Worm (Caenorhabditis elegans) whole organism, young adult: Measurements from ENCODE around the gene glb-20.

ENCODE experiments used
- B0261.1 ChIP-seq: sonication (generic microtip); optimal IDR thresholded peaks from 2 replicates; lab custom pipeline; 2016; ENCODE audit warnings: mild to moderate bottlenecking, missing genetic modification characterization, moderate library complexity, missing compliant biosample characterization
- C06A6.2 ChIP-seq: fragments of 200-800 bp; sonication (Bioruptor generic); conservative IDR thresholded peaks from 2 replicates; pipeline ENCODE4 v1.3.6; 2022; ENCODE audit warnings: missing genetic modification characterization, missing compliant biosample characterization
- F10E7.11 ChIP-seq: sonication (generic microtip); optimal IDR thresholded peaks from 2 replicates; lab custom pipeline; 2017; ENCODE audit warnings: mild to moderate bottlenecking, missing genetic modification characterization, moderate library complexity, missing compliant biosample characterization
- F23B12.7 ChIP-seq: sonication (generic microtip); optimal IDR thresholded peaks from 2 replicates; lab custom pipeline; 2017; ENCODE audit warnings: missing genetic modification characterization, mild to moderate bottlenecking, missing compliant biosample characterization, antibody characterized with exemption, moderate library complexity; ENCODE audit not compliant: insufficient read depth
- F33H1.4 ChIP-seq: fragments of 200-800 bp; sonication (Bioruptor generic); IDR thresholded peaks from 2 replicates; pipeline ENCODE4 v1.3.6; 2022; ENCODE audit warnings: missing genetic modification reagents, missing genetic modification characterization, missing compliant biosample characterization
- F39B2.1 ChIP-seq: fragments of 200-800 bp; sonication (Bioruptor generic); IDR thresholded peaks from 2 replicates; pipeline ENCODE4 v1.3.6; 2022; ENCODE audit warnings: missing genetic modification reagents, missing genetic modification characterization, missing compliant biosample characterization
- F52B5.7 ChIP-seq: sonication (generic microtip); optimal IDR thresholded peaks from 2 replicates; lab custom pipeline; 2016; ENCODE audit warnings: mild to moderate bottlenecking, missing genetic modification characterization, missing compliant biosample characterization
- K12H6.12 ChIP-seq: fragments of 200-800 bp; sonication (Bioruptor generic); optimal IDR thresholded peaks from 2 replicates; lab custom pipeline; 2018; ENCODE audit warnings: mild to moderate bottlenecking, missing genetic modification characterization, missing compliant biosample characterization
- T07F8.4 ChIP-seq: sonication (generic microtip); optimal IDR thresholded peaks from 2 replicates; lab custom pipeline; 2016; ENCODE audit warnings: mild to moderate bottlenecking, missing genetic modification characterization, moderate library complexity, missing compliant biosample characterization
- Y53G8AR.9 ChIP-seq: fragments of 200-800 bp; sonication (Bioruptor generic); conservative IDR thresholded peaks from 2 replicates; pipeline ENCODE4 v1.3.6; 2022; ENCODE audit warnings: missing genetic modification reagents, missing genetic modification characterization, missing compliant biosample characterization
- Y67H2A.10 ChIP-seq: fragments of 200-800 bp; sonication (Bioruptor generic); conservative IDR thresholded peaks from 2 replicates; pipeline ENCODE4 v1.3.6; 2022; ENCODE audit warnings: missing genetic modification reagents, missing genetic modification characterization, missing compliant biosample characterization
- ZK185.1 ChIP-seq: sonication (generic microtip); optimal IDR thresholded peaks from 2 replicates; lab custom pipeline; 2016; ENCODE audit warnings: mild to moderate bottlenecking, missing genetic modification characterization, missing compliant biosample characterization; ENCODE audit not compliant: poor library complexity, severe bottlenecking
- aptf-3 ChIP-seq: fragments of 200-800 bp; sonication (Bioruptor generic); IDR thresholded peaks from 2 replicates; pipeline ENCODE4 v1.3.6; 2022; ENCODE audit warnings: missing genetic modification characterization, missing compliant biosample characterization
- attf-3 ChIP-seq: fragments of 200-800 bp; sonication (Bioruptor generic); conservative IDR thresholded peaks from 2 replicates; pipeline ENCODE4 v1.3.6; 2022; ENCODE audit warnings: missing genetic modification reagents, missing genetic modification characterization, missing compliant biosample characterization
- attf-6 ChIP-seq: fragments of 200-800 bp; sonication (Bioruptor generic); IDR thresholded peaks from 2 replicates; pipeline ENCODE4 v1.3.6; 2022; ENCODE audit warnings: missing genetic modification reagents, missing genetic modification characterization, missing compliant biosample characterization
- bed-2 ChIP-seq: fragments of 200-800 bp; sonication (Bioruptor generic); IDR thresholded peaks from 2 replicates; pipeline ENCODE4 v1.3.6; 2022; ENCODE audit warnings: missing genetic modification reagents, missing genetic modification characterization, missing compliant biosample characterization
- cebp-1 ChIP-seq, 2 experiments: fragments of 200-800 bp in 1 of 2; sonication (Bioruptor generic) in 1 of 2; sonication (generic microtip) in 1 of 2; IDR thresholded peaks in 1 of 2; optimal IDR thresholded peaks in 1 of 2; 2 replicates each; pipeline versions ENCODE4 v1.3.6 to Lab custom; 2017 to 2022; ENCODE audit warnings: missing compliant biosample characterization in 2 of 2, missing genetic modification characterization in 2 of 2, mild to moderate bottlenecking in 1 of 2, missing genetic modification reagents in 1 of 2, moderate library complexity in 1 of 2
- ceh-40 ChIP-seq: fragments of 200-800 bp; sonication (Bioruptor generic); IDR thresholded peaks from 2 replicates; pipeline ENCODE4 v1.3.6; 2022; ENCODE audit warnings: missing genetic modification characterization, missing compliant biosample characterization
- chd-7 ChIP-seq: sonication (generic microtip); optimal IDR thresholded peaks from 2 replicates; lab custom pipeline; 2016; ENCODE audit warnings: mild to moderate bottlenecking, missing genetic modification characterization, moderate library complexity, missing compliant biosample characterization
- dox-1 ChIP-seq: fragments of 200-800 bp; sonication (Bioruptor generic); IDR thresholded peaks from 2 replicates; pipeline ENCODE4 v1.3.6; 2022; ENCODE audit warnings: missing genetic modification reagents, missing genetic modification characterization, missing compliant biosample characterization
- dpl-1 ChIP-seq: fragments of 150-350 bp; optimal IDR thresholded peaks from 2 replicates; lab custom pipeline; 2014; ENCODE audit warnings: missing biosample characterization, missing genetic modification reagents, missing genetic modification characterization
- egl-18 ChIP-seq: fragments of 200-800 bp; sonication (Bioruptor generic); IDR thresholded peaks from 2 replicates; pipeline ENCODE4 v1.3.6; 2022; ENCODE audit warnings: missing genetic modification reagents, missing genetic modification characterization, missing compliant biosample characterization
- egrh-3 ChIP-seq: fragments of 200-800 bp; sonication (Bioruptor generic); IDR thresholded peaks from 2 replicates; pipeline ENCODE4 v1.3.6; 2022; ENCODE audit warnings: missing genetic modification reagents, missing genetic modification characterization, missing compliant biosample characterization
- ekl-4 ChIP-seq: fragments of 200-800 bp; sonication (Bioruptor generic); IDR thresholded peaks from 2 replicates; pipeline ENCODE4 v1.3.6; 2022; ENCODE audit warnings: missing genetic modification reagents, missing genetic modification characterization, missing compliant biosample characterization
- fkh-3 ChIP-seq: sonication (generic microtip); optimal IDR thresholded peaks from 2 replicates; lab custom pipeline; 2016; ENCODE audit warnings: mild to moderate bottlenecking, missing genetic modification characterization, missing compliant biosample characterization
- gei-17 ChIP-seq: fragments of 200-800 bp; sonication (Bioruptor generic); optimal IDR thresholded peaks from 2 replicates; lab custom pipeline; 2018; ENCODE audit warnings: mild to moderate bottlenecking, missing genetic modification characterization, missing compliant biosample characterization
- hlh-12 ChIP-seq: sonication (generic microtip); optimal IDR thresholded peaks from 2 replicates; lab custom pipeline; 2016; ENCODE audit warnings: missing genetic modification characterization, missing compliant biosample characterization
- hmg-20 ChIP-seq: fragments of 200-800 bp; sonication (Bioruptor generic); IDR thresholded peaks from 2 replicates; pipeline ENCODE4 v1.3.6; 2022; ENCODE audit warnings: missing genetic modification reagents, missing genetic modification characterization, missing compliant biosample characterization
- let-607 ChIP-seq, 2 experiments: fragments of 200-800 bp in 1 of 2; sonication (Bioruptor generic) in 1 of 2; sonication (generic microtip) in 1 of 2; optimal IDR thresholded peaks; 2 replicates each; lab custom pipeline; 2016 to 2018; ENCODE audit warnings: mild to moderate bottlenecking in 2 of 2, missing compliant biosample characterization in 2 of 2, missing genetic modification characterization in 2 of 2, moderate library complexity in 2 of 2, missing genotype in 1 of 2
- lin-35 ChIP-seq, 3 experiments: fragments of 150-350 bp in 2 of 3; sonication (generic microtip) in 1 of 3; optimal IDR thresholded peaks; 2 replicates each; lab custom pipeline; 2014 to 2018; ENCODE audit warnings: missing biosample characterization in 3 of 3, missing genetic modification characterization in 3 of 3, missing genetic modification reagents in 3 of 3
- lir-1 ChIP-seq: fragments of 200-800 bp; sonication (Bioruptor generic); conservative IDR thresholded peaks from 2 replicates; pipeline ENCODE4 v1.3.6; 2022; ENCODE audit warnings: missing genetic modification reagents, missing genetic modification characterization, missing compliant biosample characterization
- mcd-1 ChIP-seq: fragments of 200-800 bp; sonication (Bioruptor generic); IDR thresholded peaks from 2 replicates; pipeline ENCODE4 v1.3.6; 2022; ENCODE audit warnings: missing genetic modification reagents, missing genetic modification characterization, missing compliant biosample characterization
- mxl-1 ChIP-seq: sonication (generic microtip); optimal IDR thresholded peaks from 2 replicates; lab custom pipeline; 2016; ENCODE audit warnings: missing genetic modification characterization, missing compliant biosample characterization
- nhr-179 ChIP-seq: sonication (generic microtip); optimal IDR thresholded peaks from 2 replicates; lab custom pipeline; 2016; ENCODE audit warnings: mild to moderate bottlenecking, missing genetic modification characterization, missing compliant biosample characterization
- nhr-80 ChIP-seq: sonication (generic microtip); optimal IDR thresholded peaks from 2 replicates; lab custom pipeline; 2016; ENCODE audit warnings: missing genetic modification characterization, missing compliant biosample characterization
- rcor-1 ChIP-seq: fragments of 200-800 bp; sonication (Bioruptor generic); IDR thresholded peaks from 2 replicates; pipeline ENCODE4 v1.3.6; 2022; ENCODE audit warnings: missing genetic modification reagents, missing genetic modification characterization, missing compliant biosample characterization
- sdz-38 ChIP-seq: sonication (generic microtip); optimal IDR thresholded peaks from 2 replicates; lab custom pipeline; 2016; ENCODE audit warnings: missing genotype, missing genetic modification characterization, missing compliant biosample characterization
- sea-2 ChIP-seq: fragments of 200-800 bp; sonication (Bioruptor generic); IDR thresholded peaks from 2 replicates; pipeline ENCODE4 v1.3.6; 2022; ENCODE audit warnings: missing genetic modification characterization, missing compliant biosample characterization
- snpc-1.1 ChIP-seq: sonication (generic microtip); optimal IDR thresholded peaks from 2 replicates; lab custom pipeline; 2017; ENCODE audit warnings: missing genetic modification characterization, mild to moderate bottlenecking, missing compliant biosample characterization, antibody characterized with exemption, moderate library complexity, missing genotype, missing genetic modification reagents; ENCODE audit not compliant: insufficient read depth
- snpc-3.4 ChIP-seq: sonication (generic microtip); optimal IDR thresholded peaks from 2 replicates; lab custom pipeline; 2017; ENCODE audit warnings: missing genetic modification characterization, mild to moderate bottlenecking, missing compliant biosample characterization, antibody characterized with exemption, moderate library complexity, missing genotype, missing genetic modification reagents
- snpc-4 ChIP-seq, 5 experiments: fragments of 150-350 bp in 1 of 5; sonication (generic microtip) in 4 of 5; optimal IDR thresholded peaks; 2 replicates each; lab custom pipeline; 2014 to 2018; ENCODE audit warnings: missing genetic modification characterization in 5 of 5, missing biosample characterization in 3 of 5, antibody characterized with exemption in 2 of 5, mild to moderate bottlenecking in 2 of 5, missing compliant biosample characterization in 2 of 5, missing genotype in 2 of 5, moderate library complexity in 2 of 5, missing genetic modification reagents in 1 of 5
- tlf-1 ChIP-seq: fragments of 200-800 bp; sonication (Bioruptor generic); optimal IDR thresholded peaks from 2 replicates; lab custom pipeline; 2018; ENCODE audit warnings: mild to moderate bottlenecking, missing genetic modification characterization, missing compliant biosample characterization
- ztf-26 ChIP-seq: sonication (generic microtip); optimal IDR thresholded peaks from 2 replicates; lab custom pipeline; 2017; ENCODE audit warnings: missing genetic modification characterization, missing compliant biosample characterization
- ztf-28 ChIP-seq: fragments of 200-800 bp; sonication (Bioruptor generic); IDR thresholded peaks from 2 replicates; pipeline ENCODE4 v1.3.6; 2022; ENCODE audit warnings: missing genetic modification reagents, missing genetic modification characterization, missing compliant biosample characterization

glb-20 gene

DNA sequence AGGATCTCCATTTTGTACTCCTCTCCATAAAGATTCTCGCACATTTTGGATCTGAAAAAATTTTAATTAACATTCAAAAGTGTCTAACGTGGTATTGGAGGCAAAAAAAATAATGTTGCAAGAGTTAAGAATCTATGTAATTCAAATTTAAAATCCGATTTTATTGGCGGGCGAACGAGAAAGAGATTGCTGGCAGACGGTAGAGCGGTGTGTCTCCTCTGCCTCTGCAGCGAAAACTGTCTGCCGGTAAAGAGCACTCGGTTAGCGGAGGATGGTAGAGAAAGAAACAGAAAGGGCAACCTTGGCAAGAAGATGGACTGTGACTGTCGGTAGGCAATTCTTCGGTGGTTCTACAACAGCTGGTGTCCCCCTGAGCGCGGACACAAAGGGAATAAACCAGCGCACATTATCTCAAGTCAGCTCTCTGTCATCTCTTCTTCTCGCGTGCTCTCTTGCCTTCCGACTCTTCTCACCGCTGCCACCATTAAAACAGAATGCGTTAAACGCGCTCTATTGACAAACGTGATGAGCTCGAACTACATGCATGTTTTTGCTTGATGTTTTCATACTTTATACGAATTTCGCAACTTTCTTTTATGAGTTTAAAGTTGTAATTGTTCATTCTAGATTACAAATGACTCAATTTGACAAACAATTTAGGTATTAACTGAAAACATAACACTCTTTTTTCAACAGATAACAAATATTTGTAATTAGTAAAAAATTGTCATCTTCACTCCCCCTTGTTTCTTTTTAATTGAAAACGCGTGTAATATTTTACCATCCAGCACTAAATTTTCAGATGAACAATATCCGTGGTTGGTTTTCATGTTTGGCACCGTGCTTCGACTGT is 36.9 kb downstream of the glb-20 start, which contains the start of the genes cdk-4 and F18H3.1 (continued):
- no peak for TF ChIP-seq snpc-4 (GFP tag; optimal IDR thresholded peaks at IDR 0.05; lab: Kevin White, UChicago)
- peak in 1 of 4 experiments; percentile 14 for TF ChIP-seq snpc-4 (tag; optimal IDR thresholded peaks at IDR 0.05; lab: Kevin White, UChicago)
- peak; percentile 61 for TF ChIP-seq cebp-1 (GFP tag; IDR thresholded peaks at IDR 0.05; lab: Robert Waterston, UW)
- TF ChIP-seq cebp-1 (tag; optimal IDR thresholded peaks at IDR 0.05; lab: Kevin White, UChicago): peak; percentile 91
- TF ChIP-seq gei-17 (GFP tag; lab: Kevin White, UChicago): no peak
- TF ChIP-seq F10E7.11 (tag; lab: Kevin White, UChicago): no peak
- no peak for TF ChIP-seq aptf-3
- peak; percentile 51 for TF ChIP-seq mcd-1 (GFP tag; lab: Robert Waterston, UW)
- TF ChIP-seq egrh-3 (GFP tag; lab: Robert Waterston, UW): 0 out of 2 replicates have a peak, but pooled peaks have one; percentile 16
- TF ChIP-seq ceh-40 (GFP tag; lab: Robert Waterston, UW): no peak
- TF ChIP-seq nhr-179: no peak
- no peak for TF ChIP-seq sea-2
- no peak for TF ChIP-seq rcor-1 (GFP tag; lab: Robert Waterston, UW)

DNA sequence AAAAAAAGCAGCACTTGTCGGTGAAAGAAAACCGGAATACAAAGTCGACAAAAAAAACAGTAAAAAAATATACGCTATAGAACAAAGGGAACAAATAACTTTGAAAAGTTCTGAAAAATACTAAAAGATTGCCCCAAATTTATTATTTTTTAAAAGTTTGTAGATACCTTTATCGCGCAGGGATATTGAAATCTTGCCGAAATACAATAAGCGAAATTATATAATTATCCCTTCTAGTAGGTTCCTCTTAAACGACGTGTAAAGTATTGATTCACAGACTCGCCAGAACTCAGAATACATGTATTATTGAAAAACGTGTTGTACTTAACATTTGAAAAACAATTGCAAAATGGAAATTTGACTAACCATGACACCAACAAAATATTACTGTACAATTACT is 41.6 kb downstream of the glb-20 start:
- TF ChIP-seq T07F8.4 (tag; lab: Kevin White, UChicago) (peak; percentile 14), ztf-26 (tag; lab: Kevin White, UChicago) (peak; percentile 84), Y67H2A.10 (GFP tag; lab: Robert Waterston, UW) (no peak), F33H1.4 (GFP tag; lab: Robert Waterston, UW) (no peak), chd-7 (no peak), mxl-1 (tag; lab: Kevin White, UChicago) (no peak), hmg-20 (peak; percentile 71; the same call in 1 of the 2 replicates), nhr-80 (peak; percentile 55), dox-1 (peak; percentile 70), bed-2 (GFP tag; lab: Robert Waterston, UW) (no peak), K12H6.12 (tag; lab: Kevin White, UChicago) (peak; percentile 52), tlf-1 (peak; percentile 82), fkh-3 (tag; lab: Kevin White, UChicago) (no peak), nhr-179 (no peak), lir-1 (GFP tag; lab: Robert Waterston, UW) (no peak), let-607 (tag; optimal IDR thresholded peaks at IDR 0.05; lab: Kevin White, UChicago) (peak in 1 of 2 experiments; percentile 71), Y53G8AR.9 (peak; percentile 52; the same call in 1 of the 2 replicates), dpl-1 (GFP tag; lab: Kevin White, UChicago) (no peak), ekl-4 (GFP tag; lab: Robert Waterston, UW) (peak; percentile 42; the same call in 1 of the 2 replicates), egl-18 (GFP tag; lab: Robert Waterston, UW) (no peak), attf-6 (GFP tag; lab: Robert Waterston, UW) (no peak), snpc-3.4 (tag; lab: Kevin White, UChicago) (no peak), hlh-12 (tag; lab: Kevin White, UChicago) (no peak), C06A6.2 (GFP tag; lab: Robert Waterston, UW) (peak; percentile 82), sdz-38 (tag; lab: Kevin White, UChicago) (no peak), B0261.1 (peak; percentile 57), F23B12.7 (tag; lab: Kevin White, UChicago) (peak; percentile 76), snpc-1.1 (no peak), F39B2.1 (GFP tag; lab: Robert Waterston, UW) (no peak), F52B5.7 (tag; lab: Kevin White, UChicago) (no peak), ztf-28 (GFP tag; lab: Robert Waterston, UW) (no peak), attf-3 (GFP tag; lab: Robert Waterston, UW) (0 out of 2 replicates have a peak, but pooled peaks have one; percentile 26), ZK185.1 (peak; percentile 92), lin-35 (GFP tag; optimal IDR thresholded peaks at IDR 0.05; lab: Kevin White, UChicago) (peak in 2 of 3 experiments; percentile 24 to 89)
